Worm (Caenorhabditis elegans): ENCODE results near the gene F59A7.2.

ce11 chrV:1999531-2000094, 16.7 kb downstream of the F59A7.2 start, which contains the start of gene alh-5:
- TF ChIP-seq fkh-6 (tag; optimal IDR thresholded peaks at IDR 0.05) (no peak), odd-2 (tag; optimal IDR thresholded peaks at IDR 0.05) (no peak), ama-1 (optimal IDR thresholded peaks at IDR 0.05) (no peak), pag-3 (tag; optimal IDR thresholded peaks at IDR 0.05; ENCODE audit: borderline replicate concordance) (no peak), sdc-2 (tag; optimal IDR thresholded peaks at IDR 0.05) (no peak), hlh-13 (GFP tag; optimal IDR thresholded peaks at IDR 0.05) (no peak), hlh-30 (tag; optimal IDR thresholded peaks at IDR 0.05; ENCODE audit: insufficient read depth) (no peak), elt-2 (tag; optimal IDR thresholded peaks at IDR 0.05) (no peak), ceh-14 (tag; optimal IDR thresholded peaks at IDR 0.05) (no peak), nhr-11 (tag; optimal IDR thresholded peaks at IDR 0.05) (no peak)
